Fruit fly (Drosophila melanogaster) whole organism, embryonic: Measurements from ENCODE around the gene CG7611.
A peak's percentile ranks its signal among the peaks of the same experiment; 100 is the strongest.

Experiments used
- Abd-B ChIP-seq: fragments of 200-800 bp; sonication (Bioruptor generic); optimal IDR thresholded peaks from 2 replicates; lab custom pipeline; 2018; ENCODE audit warnings: missing biosample characterization, mild to moderate bottlenecking, missing genetic modification characterization, moderate library complexity
- Bdp1 ChIP-seq: fragments of 200-800 bp; sonication (Bioruptor generic); optimal IDR thresholded peaks from 3 replicates; lab custom pipeline; 2016; ENCODE audit warnings: missing biosample characterization, missing genetic modification characterization
- CG9609 ChIP-seq: fragments of 200-800 bp; sonication (Bioruptor generic); optimal IDR thresholded peaks from 3 replicates; lab custom pipeline; 2016; ENCODE audit warnings: missing biosample characterization, missing genetic modification characterization
- CG9797 ChIP-seq: fragments of 200-800 bp; sonication (Bioruptor generic); optimal IDR thresholded peaks from 3 replicates; lab custom pipeline; 2018; ENCODE audit warnings: missing biosample characterization, mild to moderate bottlenecking, missing genetic modification characterization
- Ets97D ChIP-seq: fragments of 200-800 bp; sonication (Bioruptor generic); optimal IDR thresholded peaks from 3 replicates; lab custom pipeline; 2016; ENCODE audit warnings: missing biosample characterization, missing genetic modification characterization
- Fer1 ChIP-seq: fragments of 200-800 bp; sonication (Bioruptor generic); optimal IDR thresholded peaks from 2 replicates; lab custom pipeline; 2017; ENCODE audit warnings: missing biosample characterization, mild to moderate bottlenecking, missing genetic modification characterization
- Oaz ChIP-seq: fragments of 200-800 bp; sonication (Bioruptor generic); IDR thresholded peaks from 2 replicates; pipeline ENCODE4 v1.3.6; 2022; ENCODE audit warnings: missing biosample characterization, missing genetic modification characterization
- mam ChIP-seq: fragments of 200-800 bp; sonication (Bioruptor generic); optimal IDR thresholded peaks from 3 replicates; lab custom pipeline; 2016; ENCODE audit warnings: missing biosample characterization, missing genetic modification characterization

- TF ChIP-seq Oaz (GFP tag; lab: Robert Waterston, UW) (no peak), Abd-B (no peak), CG9797 (GFP tag; lab: Kevin White, UChicago) (peak; percentile 55), CG9609 (GFP tag; lab: Kevin White, UChicago) (no peak), Bdp1 (GFP tag; lab: Kevin White, UChicago) (no peak), mam (GFP tag; lab: Kevin White, UChicago) (no peak), Ets97D (GFP tag; lab: Kevin White, UChicago) (no peak), Fer1 (no peak)
Observed at dm6 chr3L:21492723-21493316, 30.2 kb upstream of the CG7611 start, which contains the start of the genes CG7202 and CG7519.
